Fruit fly (Drosophila melanogaster) whole organism, adult: ENCODE data around the gene Idgf2.

Source experiments
- CG11617 ChIP-seq: fragments of 200-800 bp; sonication (Bioruptor generic); optimal IDR thresholded peaks from 2 replicates; lab custom pipeline; 2017; ENCODE audit warnings: mild to moderate bottlenecking, missing biosample characterization, missing genetic modification reagents, missing genetic modification characterization
- CG12768 ChIP-seq: fragments of 200-800 bp; sonication (Bioruptor generic); optimal IDR thresholded peaks from 2 replicates; lab custom pipeline; 2017; ENCODE audit warnings: missing biosample characterization, missing genetic modification characterization, mild to moderate bottlenecking, moderate library complexity, missing genetic modification reagents
- CG14711 ChIP-seq: fragments of 200-800 bp; sonication (Bioruptor generic); optimal IDR thresholded peaks from 2 replicates; lab custom pipeline; 2018; ENCODE audit warnings: missing biosample characterization, mild to moderate bottlenecking, missing genetic modification characterization, moderate library complexity
- CG1620 ChIP-seq: fragments of 200-800 bp; sonication (Bioruptor generic); optimal IDR thresholded peaks from 2 replicates; lab custom pipeline; 2016; ENCODE audit warnings: missing biosample characterization, missing genetic modification characterization
- CG33017 ChIP-seq: fragments of 200-800 bp; sonication (Bioruptor generic); optimal IDR thresholded peaks from 2 replicates; lab custom pipeline; 2018; ENCODE audit warnings: missing biosample characterization, mild to moderate bottlenecking, missing genetic modification characterization, moderate library complexity
- CG5204 ChIP-seq: fragments of 200-800 bp; sonication (Bioruptor generic); optimal IDR thresholded peaks from 2 replicates; lab custom pipeline; 2016; ENCODE audit warnings: missing biosample characterization, missing genetic modification characterization
- CG7045 ChIP-seq: fragments of 200-800 bp; sonication (Bioruptor generic); optimal IDR thresholded peaks from 2 replicates; lab custom pipeline; 2017; ENCODE audit warnings: missing biosample characterization, mild to moderate bottlenecking, missing genetic modification characterization
- CG7101 ChIP-seq: fragments of 200-800 bp; sonication (Bioruptor generic); optimal IDR thresholded peaks from 2 replicates; lab custom pipeline; 2018; ENCODE audit warnings: missing biosample characterization, mild to moderate bottlenecking, missing genetic modification characterization, moderate library complexity
- Clk ChIP-seq: fragments of 200-800 bp; sonication (Bioruptor generic); optimal IDR thresholded peaks from 2 replicates; lab custom pipeline; 2017; ENCODE audit warnings: missing biosample characterization, missing genetic modification characterization
- Crg-1 ChIP-seq: fragments of 200-800 bp; sonication (Bioruptor generic); optimal IDR thresholded peaks from 2 replicates; lab custom pipeline; 2016; ENCODE audit warnings: missing biosample characterization, missing genetic modification characterization
- Hr96 ChIP-seq: fragments of 200-800 bp; sonication (Bioruptor generic); optimal IDR thresholded peaks from 2 replicates; lab custom pipeline; 2016; ENCODE audit warnings: missing biosample characterization, missing genetic modification characterization
- Mnt ChIP-seq: fragments of 200-800 bp; sonication (Bioruptor generic); optimal IDR thresholded peaks from 2 replicates; lab custom pipeline; 2016; ENCODE audit warnings: missing biosample characterization, mild to moderate bottlenecking, missing genetic modification characterization
- bab1 ChIP-seq: fragments of 200-800 bp; sonication (Bioruptor generic); optimal IDR thresholded peaks from 3 replicates; lab custom pipeline; 2019; ENCODE audit warnings: missing biosample characterization, mild to moderate bottlenecking, missing genetic modification characterization, moderate library complexity
- cic ChIP-seq: fragments of 200-800 bp; sonication (Bioruptor generic); optimal IDR thresholded peaks from 2 replicates; lab custom pipeline; 2017; ENCODE audit warnings: missing biosample characterization, mild to moderate bottlenecking, missing genetic modification characterization, moderate library complexity
- cnc ChIP-seq, 2 experiments: fragments of >200 bp; optimal IDR thresholded peaks; 2 replicates each; lab custom pipeline; 2017
- kay ChIP-seq: fragments of 200-800 bp; sonication (Bioruptor generic); peaks from one replicate; lab custom pipeline; 2016; ENCODE audit warnings: missing biosample characterization, missing genetic modification characterization, borderline replicate concordance
- ovo ChIP-seq: fragments of 200-800 bp; sonication (Bioruptor generic); optimal IDR thresholded peaks from 2 replicates; lab custom pipeline; 2016; ENCODE audit warnings: missing biosample characterization, missing genetic modification characterization
- pad ChIP-seq: fragments of 200-800 bp; sonication (Bioruptor generic); optimal IDR thresholded peaks from 3 replicates; lab custom pipeline; 2017; ENCODE audit warnings: missing biosample characterization, missing genetic modification characterization, mild to moderate bottlenecking, moderate library complexity, missing genetic modification reagents
- tj ChIP-seq: fragments of 200-800 bp; sonication (Bioruptor generic); optimal IDR thresholded peaks from 3 replicates; lab custom pipeline; 2017; ENCODE audit warnings: missing biosample characterization, mild to moderate bottlenecking, missing genetic modification characterization, moderate library complexity
- toe ChIP-seq: fragments of 200-800 bp; sonication (Bioruptor generic); optimal IDR thresholded peaks from 2 replicates; lab custom pipeline; 2016; ENCODE audit warnings: missing biosample characterization, missing genetic modification characterization

Idgf2 gene

dm6 chr2L:16446975-16447509, at the start of gene Idgf2:
Gene Idgf2, plus strand, starts transcription at chr2L:16447330.
- TF ChIP-seq pad (GFP tag; lab: Kevin White, UChicago) (peak; percentile 80), Crg-1 (GFP tag; lab: Kevin White, UChicago) (no peak), kay (GFP tag; lab: Kevin White, UChicago) (peak; percentile 77)

dm6 chr2L:16397517-16397916, 49.6 kb upstream of the Idgf2 start:
- TF ChIP-seq Mnt (GFP tag; lab: Kevin White, UChicago), result no peak
- no peak for TF ChIP-seq CG5204
- TF ChIP-seq Hr96 (GFP tag; lab: Kevin White, UChicago), result no peak
- no peak for TF ChIP-seq CG11617 (GFP tag; lab: Kevin White, UChicago)
- no peak for TF ChIP-seq cic
- no peak for TF ChIP-seq Clk (GFP tag; lab: Kevin White, UChicago)

- TF ChIP-seq cnc (optimal IDR thresholded peaks at IDR 0.05; lab: Kevin White, UChicago), result no peak
- no peak for TF ChIP-seq ovo (GFP tag; lab: Kevin White, UChicago)
- TF ChIP-seq bab1 (GFP tag; lab: Kevin White, UChicago), result no peak
- TF ChIP-seq Hr96 (GFP tag; lab: Kevin White, UChicago), result no peak
- TF ChIP-seq CG5204, result no peak
- TF ChIP-seq CG7045 (GFP tag; lab: Kevin White, UChicago), result no peak
- no peak for TF ChIP-seq CG12768 (GFP tag; lab: Kevin White, UChicago)
- no peak for TF ChIP-seq Crg-1 (GFP tag; lab: Kevin White, UChicago)
- TF ChIP-seq tj (GFP tag; lab: Kevin White, UChicago), result no peak
- TF ChIP-seq CG11617 (GFP tag; lab: Kevin White, UChicago), result no peak
- TF ChIP-seq CG33017 (tag; lab: Kevin White, UChicago), result no peak
These were observed 44.6 kb upstream of the Idgf2 start for dm6 chr2L:16402512-16402911.

dm6 chr2L:16406523-16406922, 40.6 kb upstream of the Idgf2 start:
- TF ChIP-seq kay (GFP tag; lab: Kevin White, UChicago) (no peak), CG14711 (tag; lab: Kevin White, UChicago) (no peak), CG1620 (no peak), bab1 (GFP tag; lab: Kevin White, UChicago) (no peak), ovo (GFP tag; lab: Kevin White, UChicago) (no peak), Hr96 (GFP tag; lab: Kevin White, UChicago) (no peak), CG33017 (tag; lab: Kevin White, UChicago) (no peak), Mnt (GFP tag; lab: Kevin White, UChicago) (no peak), CG5204 (no peak), cnc (optimal IDR thresholded peaks at IDR 0.05; lab: Kevin White, UChicago) (no peak), toe (no peak), cic (no peak), pad (GFP tag; lab: Kevin White, UChicago) (no peak), CG7045 (GFP tag; lab: Kevin White, UChicago) (no peak), tj (GFP tag; lab: Kevin White, UChicago) (no peak), Crg-1 (GFP tag; lab: Kevin White, UChicago) (no peak), CG7101 (tag; lab: Kevin White, UChicago) (no peak), CG11617 (GFP tag; lab: Kevin White, UChicago) (no peak), CG12768 (GFP tag; lab: Kevin White, UChicago) (no peak)

dm6 chr2L:16407305-16407704, 39.8 kb upstream of the Idgf2 start:
- TF ChIP-seq bab1 (GFP tag; lab: Kevin White, UChicago) (no peak), CG14711 (tag; lab: Kevin White, UChicago) (no peak), CG5204 (no peak), toe (no peak), tj (GFP tag; lab: Kevin White, UChicago) (no peak), CG11617 (GFP tag; lab: Kevin White, UChicago) (no peak), kay (GFP tag; lab: Kevin White, UChicago) (no peak), CG1620 (no peak), cnc (optimal IDR thresholded peaks at IDR 0.05; lab: Kevin White, UChicago) (no peak), Mnt (GFP tag; lab: Kevin White, UChicago) (no peak), CG12768 (GFP tag; lab: Kevin White, UChicago) (no peak), Crg-1 (GFP tag; lab: Kevin White, UChicago) (no peak)

- TF ChIP-seq CG5204 (no peak), toe (no peak), tj (GFP tag; lab: Kevin White, UChicago) (no peak), Clk (GFP tag; lab: Kevin White, UChicago) (no peak), CG7045 (GFP tag; lab: Kevin White, UChicago) (no peak), pad (GFP tag; lab: Kevin White, UChicago) (no peak), bab1 (GFP tag; lab: Kevin White, UChicago) (no peak), CG11617 (GFP tag; lab: Kevin White, UChicago) (no peak), Hr96 (GFP tag; lab: Kevin White, UChicago) (no peak), Crg-1 (GFP tag; lab: Kevin White, UChicago) (no peak), CG14711 (tag; lab: Kevin White, UChicago) (no peak)
These were observed 33.4 kb upstream of the Idgf2 start for dm6 chr2L:16413772-16414171.
